2 fruit fly cellular contexts compared by ENCODE assay signal in genomic region chr3R:13988923-13989436, dm6.
A peak's percentile ranks its signal among the peaks of the same experiment; 100 is the strongest.
TF ChIP-seq lines count a peak whose summit lies in the region.

No protein-coding gene starts in this region.

- no peak for TF ChIP-seq CTCF in whole organism, embryonic (GFP tag; optimal IDR thresholded peaks at IDR 0.05; lab: Kevin White, UChicago)

TF ChIP-seq in whole organism, embryonic, 481 proteins besides CTCF, POLR2A, EP300 and RAD21 (continues in another document):
- TF ChIP-seq sens (GFP tag; lab: Kevin White, UChicago) = peak; percentile 33
- TF ChIP-seq sr (GFP tag; IDR thresholded peaks at IDR 0.05; lab: Robert Waterston, UW) = no peak
- no peak for TF ChIP-seq z (GFP tag; IDR thresholded peaks at IDR 0.05; lab: Robert Waterston, UW)
- TF ChIP-seq Blimp-1 (GFP tag; optimal IDR thresholded peaks at IDR 0.05; lab: Kevin White, UChicago) = no peak
- TF ChIP-seq CG2116 (GFP tag; optimal IDR thresholded peaks at IDR 0.05; lab: Kevin White, UChicago) = no peak
- TF ChIP-seq gcm (GFP tag; optimal IDR thresholded peaks at IDR 0.05; lab: Kevin White, UChicago) = no peak
- TF ChIP-seq wdn (GFP tag; IDR thresholded peaks at IDR 0.05; lab: Robert Waterston, UW) = no peak
- TF ChIP-seq onecut (GFP tag; IDR thresholded peaks at IDR 0.05; lab: Robert Waterston, UW) = no peak
- TF ChIP-seq CG31365 (tag; optimal IDR thresholded peaks at IDR 0.05; lab: Kevin White, UChicago) = no peak
- TF ChIP-seq CG4328 (GFP tag; optimal IDR thresholded peaks at IDR 0.05; lab: Kevin White, UChicago) = no peak
- TF ChIP-seq sisA (GFP tag; IDR thresholded peaks at IDR 0.05; lab: Robert Waterston, UW) = no peak
- no peak for TF ChIP-seq kay (GFP tag; optimal IDR thresholded peaks at IDR 0.05; lab: Kevin White, UChicago)
- no peak for TF ChIP-seq Abd-B (GFP tag; optimal IDR thresholded peaks at IDR 0.05; lab: Kevin White, UChicago)
- TF ChIP-seq CG10959 (GFP tag; IDR thresholded peaks at IDR 0.05; lab: Robert Waterston, UW) = no peak
- no peak for TF ChIP-seq mirr (GFP tag; optimal IDR thresholded peaks at IDR 0.05; lab: Kevin White, UChicago)
- no peak for TF ChIP-seq CG16813 (GFP tag; IDR thresholded peaks at IDR 0.05; lab: Robert Waterston, UW; ENCODE audit: partially characterized antibody)
- no peak for TF ChIP-seq slbo (GFP tag; IDR thresholded peaks at IDR 0.05; lab: Robert Waterston, UW)
- TF ChIP-seq repo (GFP tag; optimal IDR thresholded peaks at IDR 0.05; lab: Kevin White, UChicago) = no peak
- TF ChIP-seq Hmr (GFP tag; optimal IDR thresholded peaks at IDR 0.05; lab: Kevin White, UChicago) = no peak
- TF ChIP-seq prd (optimal IDR thresholded peaks at IDR 0.05; lab: Kevin White, UChicago) = no peak
- 0 out of 3 replicates have a peak, but pooled peaks have one; percentile 42 for TF ChIP-seq prd (GFP tag; IDR thresholded peaks at IDR 0.05; lab: Robert Waterston, UW)
- no peak for TF ChIP-seq ap (GFP tag; IDR thresholded peaks at IDR 0.05; lab: Robert Waterston, UW)
- peak; percentile 62 for TF ChIP-seq Kr (GFP tag; optimal IDR thresholded peaks at IDR 0.05; lab: Kevin White, UChicago)
- no peak for TF ChIP-seq Taf1 (GFP tag; IDR thresholded peaks at IDR 0.05; lab: Robert Waterston, UW)
- peak; percentile 21 for TF ChIP-seq kni (GFP tag; optimal IDR thresholded peaks at IDR 0.05; lab: Kevin White, UChicago)
- TF ChIP-seq kah (GFP tag; optimal IDR thresholded peaks at IDR 0.05; lab: Kevin White, UChicago) = no peak
- no peak for TF ChIP-seq CG9932 (GFP tag; IDR thresholded peaks at IDR 0.05; lab: Robert Waterston, UW)
- peak; percentile 85 for TF ChIP-seq D (optimal IDR thresholded peaks at IDR 0.05; lab: Kevin White, UChicago)
- TF ChIP-seq D (GFP tag; optimal IDR thresholded peaks at IDR 0.05; lab: Kevin White, UChicago) = no peak
- no peak for TF ChIP-seq lbe (GFP tag; optimal IDR thresholded peaks at IDR 0.05; lab: Kevin White, UChicago)
- TF ChIP-seq eve (GFP tag; optimal IDR thresholded peaks at IDR 0.05; lab: Kevin White, UChicago) = no peak
- TF ChIP-seq CHES-1-like (GFP tag; optimal IDR thresholded peaks at IDR 0.05; lab: Kevin White, UChicago) = no peak
- TF ChIP-seq CG30020 (tag; optimal IDR thresholded peaks at IDR 0.05; lab: Kevin White, UChicago) = no peak
- TF ChIP-seq ttk (GFP tag; IDR thresholded peaks at IDR 0.05; lab: Robert Waterston, UW) = no peak
- TF ChIP-seq CG7556 (GFP tag; optimal IDR thresholded peaks at IDR 0.05; lab: Kevin White, UChicago) = no peak
- no peak for TF ChIP-seq CG1233 (GFP tag; optimal IDR thresholded peaks at IDR 0.05; lab: Kevin White, UChicago)
- TF ChIP-seq CG18764 (GFP tag; optimal IDR thresholded peaks at IDR 0.05; lab: Kevin White, UChicago) = no peak
- TF ChIP-seq Meics (GFP tag; optimal IDR thresholded peaks at IDR 0.05; lab: Kevin White, UChicago) = no peak
- TF ChIP-seq Deaf1 (tag; optimal IDR thresholded peaks at IDR 0.05; lab: Kevin White, UChicago) = no peak
- TF ChIP-seq CG4707 (GFP tag; optimal IDR thresholded peaks at IDR 0.05; lab: Kevin White, UChicago) = no peak
- TF ChIP-seq stc (GFP tag; IDR thresholded peaks at IDR 0.05; lab: Robert Waterston, UW) = no peak
- TF ChIP-seq CG33213 (GFP tag; optimal IDR thresholded peaks at IDR 0.05; lab: Kevin White, UChicago) = no peak
- TF ChIP-seq CG3995 (GFP tag; optimal IDR thresholded peaks at IDR 0.05; lab: Kevin White, UChicago) = no peak
- TF ChIP-seq Dref (GFP tag; IDR thresholded peaks at IDR 0.05; lab: Robert Waterston, UW) = no peak
- 0 out of 2 replicates have a peak, but pooled peaks have one; percentile 12 for TF ChIP-seq Awh (GFP tag; IDR thresholded peaks at IDR 0.05; lab: Robert Waterston, UW)
- no peak for TF ChIP-seq BEAF-32 (GFP tag; optimal IDR thresholded peaks at IDR 0.05; lab: Kevin White, UChicago)
- no peak for TF ChIP-seq Stat92E (GFP tag; optimal IDR thresholded peaks at IDR 0.05; lab: Kevin White, UChicago)
- TF ChIP-seq slp2 (GFP tag; optimal IDR thresholded peaks at IDR 0.05; lab: Kevin White, UChicago) = no peak
- TF ChIP-seq fd64A (GFP tag; optimal IDR thresholded peaks at IDR 0.05; lab: Kevin White, UChicago) = no peak

TF ChIP-seq in whole organism, pupa, 21 proteins besides CTCF, POLR2A, EP300 and RAD21:
- no peak for TF ChIP-seq CG8301 (tag; optimal IDR thresholded peaks at IDR 0.05; lab: Kevin White, UChicago)
- peak; percentile 52 for TF ChIP-seq gl (tag; optimal IDR thresholded peaks at IDR 0.05; lab: Kevin White, UChicago)
